Fruit fly (Drosophila melanogaster) whole organism, embryonic: Measurements from ENCODE around the gene MED25.
A peak's percentile ranks its signal among the peaks of the same experiment; 100 is the strongest.

Experiments
- Atf3 ChIP-seq: fragments of 200-800 bp; sonication (Bioruptor generic); optimal IDR thresholded peaks from 3 replicates; lab custom pipeline; 2016; ENCODE audit warnings: missing biosample characterization, missing genetic modification characterization
- B-H1 ChIP-seq: fragments of 200-800 bp; sonication (Bioruptor generic); IDR thresholded peaks from 3 replicates; pipeline ENCODE4 v1.3.6; 2022; ENCODE audit warnings: missing biosample characterization, missing genetic modification characterization
- B-H2 ChIP-seq: fragments of 200-800 bp; sonication (Bioruptor generic); optimal IDR thresholded peaks from 2 replicates; lab custom pipeline; 2018; ENCODE audit warnings: missing biosample characterization, mild to moderate bottlenecking, missing genetic modification characterization
- CG10267 ChIP-seq: fragments of 200-800 bp; sonication (Bioruptor generic); optimal IDR thresholded peaks from 2 replicates; lab custom pipeline; 2018; ENCODE audit warnings: missing biosample characterization, mild to moderate bottlenecking, missing genetic modification characterization, moderate library complexity
- CG10366 ChIP-seq: fragments of 200-800 bp; sonication (Bioruptor generic); IDR thresholded peaks from 2 replicates; pipeline ENCODE4 v1.3.6; 2022; ENCODE audit warnings: missing biosample characterization, missing genetic modification characterization
- CG11093 ChIP-seq: fragments of 200-800 bp; sonication (Bioruptor generic); IDR thresholded peaks from 3 replicates; pipeline ENCODE4 v1.3.6; 2022; ENCODE audit warnings: missing biosample characterization, missing genetic modification characterization
- CG1233 ChIP-seq: fragments of 200-800 bp; sonication (Bioruptor generic); optimal IDR thresholded peaks from 4 replicates; lab custom pipeline; 2018; ENCODE audit warnings: missing biosample characterization, mild to moderate bottlenecking, missing genetic modification characterization
- CG13296 ChIP-seq: fragments of 200-800 bp; sonication (Bioruptor generic); optimal IDR thresholded peaks from 3 replicates; lab custom pipeline; 2018; ENCODE audit warnings: missing biosample characterization, mild to moderate bottlenecking, missing genetic modification characterization
- CG14860 ChIP-seq: fragments of 200-800 bp; sonication (Bioruptor generic); IDR thresholded peaks from 3 replicates; pipeline ENCODE4 v1.3.6; 2022; ENCODE audit warnings: missing biosample characterization, missing genetic modification characterization; ENCODE audit not compliant: partially characterized antibody
- CG16813 ChIP-seq: fragments of 200-800 bp; sonication (Bioruptor generic); IDR thresholded peaks from 3 replicates; pipeline ENCODE4 v1.3.6; 2022; ENCODE audit warnings: missing biosample characterization, missing genetic modification characterization; ENCODE audit not compliant: partially characterized antibody
- CG17802 ChIP-seq: fragments of 200-800 bp; sonication (Bioruptor generic); optimal IDR thresholded peaks from 2 replicates; lab custom pipeline; 2018; ENCODE audit warnings: missing biosample characterization, mild to moderate bottlenecking, missing genetic modification characterization, moderate library complexity
- CG2712 ChIP-seq: fragments of 200-800 bp; optimal IDR thresholded peaks from 3 replicates; lab custom pipeline; 2019; ENCODE audit warnings: missing biosample characterization, mild to moderate bottlenecking, missing genetic modification characterization, moderate library complexity
- CG31388 ChIP-seq: fragments of 200-800 bp; sonication (Bioruptor generic); optimal IDR thresholded peaks from 2 replicates; lab custom pipeline; 2016; ENCODE audit warnings: missing biosample characterization, missing genetic modification characterization
- CG32772 ChIP-seq: fragments of 200-800 bp; sonication (Bioruptor generic); IDR thresholded peaks from 2 replicates; pipeline ENCODE4 v1.3.6; 2022; ENCODE audit warnings: missing biosample characterization, missing genetic modification characterization
- CG3995 ChIP-seq: fragments of 200-800 bp; sonication (Bioruptor generic); optimal IDR thresholded peaks from 3 replicates; lab custom pipeline; 2016; ENCODE audit warnings: missing biosample characterization, missing genetic modification characterization
- CG43689 ChIP-seq: fragments of 200-800 bp; sonication (Bioruptor generic); IDR thresholded peaks from 2 replicates; pipeline ENCODE4 v1.3.6; 2022; ENCODE audit warnings: missing biosample characterization, missing genetic modification characterization
- CG4820 ChIP-seq: fragments of 200-800 bp; sonication (Bioruptor generic); optimal IDR thresholded peaks from 3 replicates; lab custom pipeline; 2016; ENCODE audit warnings: missing biosample characterization, missing genetic modification characterization
- CG7271 ChIP-seq: fragments of 200-800 bp; sonication (Bioruptor generic); optimal IDR thresholded peaks from 2 replicates; lab custom pipeline; 2018; ENCODE audit warnings: missing biosample characterization, mild to moderate bottlenecking, missing genetic modification characterization, moderate library complexity
- CG7839 ChIP-seq: fragments of 200-800 bp; sonication (Bioruptor generic); optimal IDR thresholded peaks from 3 replicates; lab custom pipeline; 2018; ENCODE audit warnings: missing biosample characterization, mild to moderate bottlenecking, missing genetic modification characterization, moderate library complexity
- CG9215 ChIP-seq: fragments of 200-800 bp; sonication (Bioruptor generic); IDR thresholded peaks from 2 replicates; pipeline ENCODE4 v1.3.6; 2022; ENCODE audit warnings: missing biosample characterization, missing genetic modification characterization
- Deaf1 ChIP-seq: fragments of 200-800 bp; optimal IDR thresholded peaks from 3 replicates; lab custom pipeline; 2019; ENCODE audit warnings: missing biosample characterization, mild to moderate bottlenecking, missing genetic modification characterization, moderate library complexity
- Dek ChIP-seq: fragments of 200-800 bp; sonication (Bioruptor generic); optimal IDR thresholded peaks from 3 replicates; lab custom pipeline; 2019; ENCODE audit warnings: missing biosample characterization, mild to moderate bottlenecking, missing genetic modification characterization, moderate library complexity
- Dip2 ChIP-seq: fragments of 200-800 bp; sonication (Bioruptor generic); IDR thresholded peaks from 2 replicates; pipeline ENCODE4 v1.3.6; 2022; ENCODE audit warnings: missing biosample characterization, missing genetic modification characterization
- Dll ChIP-seq: fragments of 200-800 bp; sonication (Bioruptor generic); IDR thresholded peaks from 4 replicates; pipeline ENCODE4 v1.3.6; 2022; ENCODE audit warnings: missing biosample characterization, missing genetic modification characterization; ENCODE audit not compliant: partially characterized antibody
- ERR ChIP-seq: fragments of 200-800 bp; sonication (Bioruptor generic); optimal IDR thresholded peaks from 2 replicates; lab custom pipeline; 2016; ENCODE audit warnings: missing biosample characterization, missing genetic modification characterization
- Eip74EF ChIP-seq, 2 experiments: fragments of 200-800 bp in 1 of 2; fragments of >200 bp in 1 of 2; sonication (Bioruptor generic) in 1 of 2; optimal IDR thresholded peaks; 2 replicates each; lab custom pipeline; 2017 to 2019; ENCODE audit warnings: missing biosample characterization in 2 of 2, missing genetic modification characterization in 2 of 2, mild to moderate bottlenecking in 1 of 2, moderate library complexity in 1 of 2
- HmgD ChIP-seq: fragments of 200-800 bp; sonication (Bioruptor generic); optimal IDR thresholded peaks from 3 replicates; lab custom pipeline; 2016; ENCODE audit warnings: missing biosample characterization, missing genetic modification characterization
- Hmx ChIP-seq: fragments of 200-800 bp; sonication (Bioruptor generic); optimal IDR thresholded peaks from 2 replicates; lab custom pipeline; 2016; ENCODE audit warnings: missing biosample characterization, missing genetic modification characterization
- Jarid2 ChIP-seq: fragments of 200-800 bp; sonication (Bioruptor generic); optimal IDR thresholded peaks from 3 replicates; lab custom pipeline; 2017; ENCODE audit warnings: mild to moderate bottlenecking, missing biosample characterization, missing genetic modification reagents, missing genetic modification characterization
- Mad ChIP-seq: fragments of 200-800 bp; sonication (Bioruptor generic); optimal IDR thresholded peaks from 2 replicates; lab custom pipeline; 2016; ENCODE audit warnings: missing biosample characterization, missing genetic modification characterization
- NC2α ChIP-seq: fragments of 200-800 bp; sonication (Bioruptor generic); optimal IDR thresholded peaks from 2 replicates; lab custom pipeline; 2016; ENCODE audit warnings: missing biosample characterization, missing genetic modification characterization
- Oaz ChIP-seq: fragments of 200-800 bp; sonication (Bioruptor generic); IDR thresholded peaks from 2 replicates; pipeline ENCODE4 v1.3.6; 2022; ENCODE audit warnings: missing biosample characterization, missing genetic modification characterization
- Sox102F ChIP-seq: fragments of 200-800 bp; sonication (Bioruptor generic); optimal IDR thresholded peaks from 2 replicates; lab custom pipeline; 2018; ENCODE audit warnings: missing biosample characterization, mild to moderate bottlenecking, missing genetic modification characterization, moderate library complexity
- Tbp ChIP-seq: fragments of >200 bp; optimal IDR thresholded peaks from 2 replicates; lab custom pipeline; 2018; ENCODE audit warnings: missing biosample characterization, missing genetic modification characterization
- gro ChIP-seq: fragments of 200-800 bp; sonication (Bioruptor generic); optimal IDR thresholded peaks from 2 replicates; lab custom pipeline; 2016; ENCODE audit warnings: missing biosample characterization, missing genetic modification characterization
- gsb-n ChIP-seq: fragments of 200-800 bp; sonication (Bioruptor generic); optimal IDR thresholded peaks from 3 replicates; lab custom pipeline; 2018; ENCODE audit warnings: missing biosample characterization, mild to moderate bottlenecking, missing genetic modification characterization
- ken ChIP-seq: fragments of 200-800 bp; sonication (Bioruptor generic); IDR thresholded peaks from 3 replicates; pipeline ENCODE4 v1.3.6; 2022; ENCODE audit warnings: missing biosample characterization, missing genetic modification characterization
- mirr ChIP-seq: fragments of 200-800 bp; sonication (Bioruptor generic); optimal IDR thresholded peaks from 3 replicates; lab custom pipeline; 2018; ENCODE audit warnings: missing biosample characterization, mild to moderate bottlenecking, missing genetic modification characterization
- oc ChIP-seq: fragments of 200-800 bp; sonication (Bioruptor generic); optimal IDR thresholded peaks from 2 replicates; lab custom pipeline; 2018; ENCODE audit warnings: missing biosample characterization, mild to moderate bottlenecking, missing genetic modification characterization, moderate library complexity
- pan ChIP-seq, 4 experiments: fragments of >200 bp in 3 of 4; fragments of 200-800 bp in 1 of 4; sonication (Bioruptor generic) in 1 of 4; optimal IDR thresholded peaks in 3 of 4; IDR thresholded peaks in 1 of 4; 2 replicates each; pipeline versions ENCODE4 v1.3.6 to Lab custom; 2017 to 2022; ENCODE audit warnings: missing biosample characterization in 2 of 4, missing genetic modification characterization in 2 of 4, mixed read lengths in 1 of 4
- sima ChIP-seq: fragments of 200-800 bp; sonication (Bioruptor generic); optimal IDR thresholded peaks from 2 replicates; lab custom pipeline; 2016; ENCODE audit warnings: missing biosample characterization, missing genetic modification characterization
- slou ChIP-seq: fragments of 200-800 bp; sonication (Bioruptor generic); optimal IDR thresholded peaks from 3 replicates; lab custom pipeline; 2016; ENCODE audit warnings: missing biosample characterization, missing genetic modification characterization
- sr ChIP-seq: fragments of 200-800 bp; sonication (Bioruptor generic); IDR thresholded peaks from 3 replicates; pipeline ENCODE4 v1.3.6; 2022; ENCODE audit warnings: missing biosample characterization, missing genetic modification characterization
- sug ChIP-seq: fragments of 200-800 bp; optimal IDR thresholded peaks from 2 replicates; lab custom pipeline; 2019; ENCODE audit warnings: missing biosample characterization, mild to moderate bottlenecking, missing genetic modification characterization, moderate library complexity
- tin ChIP-seq: fragments of 200-800 bp; sonication (Bioruptor generic); optimal IDR thresholded peaks from 3 replicates; lab custom pipeline; 2016; ENCODE audit warnings: missing biosample characterization, missing genetic modification characterization
- tll ChIP-seq, 2 experiments: fragments of 200-800 bp in 1 of 2; fragments of >200 bp in 1 of 2; sonication (Bioruptor generic) in 1 of 2; optimal IDR thresholded peaks; 2 replicates each; lab custom pipeline; 2017 to 2019; ENCODE audit warnings: missing biosample characterization in 2 of 2, missing genetic modification characterization in 2 of 2, mild to moderate bottlenecking in 1 of 2, moderate library complexity in 1 of 2
- ttk ChIP-seq: fragments of 200-800 bp; sonication (Bioruptor generic); IDR thresholded peaks from 2 replicates; pipeline ENCODE4 v2.1.2; 2022; ENCODE audit warnings: missing biosample characterization, missing genetic modification characterization
- twi ChIP-seq: fragments of 200-800 bp; optimal IDR thresholded peaks from 2 replicates; lab custom pipeline; 2019; ENCODE audit warnings: missing biosample characterization, mild to moderate bottlenecking, missing genetic modification characterization, moderate library complexity

The MED25 gene

DNA sequence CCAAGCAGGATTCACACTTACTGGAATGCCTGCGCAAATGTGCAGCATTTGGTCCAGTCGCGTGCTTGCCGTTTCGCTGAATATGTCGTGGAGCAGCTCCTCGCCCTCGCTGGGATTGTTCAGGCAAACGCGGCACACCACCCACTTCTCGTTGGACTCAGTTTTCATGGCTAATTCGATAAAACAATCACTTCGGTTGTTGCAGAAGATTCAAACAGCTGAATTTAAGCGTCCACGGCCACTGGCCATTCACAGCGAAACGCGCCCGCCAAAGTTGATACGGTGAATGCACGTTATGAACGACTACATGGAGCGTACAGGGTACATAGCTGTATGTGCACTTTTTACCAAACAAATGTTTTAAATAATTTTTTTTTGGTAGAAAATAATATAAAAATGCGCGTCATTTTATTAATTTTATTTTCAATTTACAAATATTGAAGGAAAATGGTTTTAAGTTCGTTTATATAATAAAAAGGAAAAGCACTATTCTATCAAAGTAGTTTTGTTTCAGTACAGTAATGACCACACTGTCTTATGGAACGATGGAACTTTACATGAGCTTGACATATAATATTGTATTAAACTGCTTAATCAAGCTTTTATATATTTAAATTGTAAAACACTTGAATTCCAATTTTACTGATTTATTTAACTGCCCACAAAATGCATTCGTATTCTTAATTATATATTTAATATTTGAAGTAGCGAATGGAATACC, 22.5 kb downstream of the MED25 start, which contains the start of gene trem (continued):
- peak; percentile 64 for TF ChIP-seq Sox102F (GFP tag; lab: Kevin White, UChicago)
- TF ChIP-seq ken (GFP tag; lab: Robert Waterston, UW), result peak; percentile 62; the same call in 2 of the 3 replicates
- peak; percentile 60 for TF ChIP-seq slou (GFP tag; lab: Kevin White, UChicago)
- TF ChIP-seq oc (tag; lab: Kevin White, UChicago), result no peak
- no peak for TF ChIP-seq Atf3 (GFP tag; lab: Kevin White, UChicago)
- TF ChIP-seq tin, result peak; percentile 76
- TF ChIP-seq B-H2, result peak; percentile 49
- TF ChIP-seq CG32772 (GFP tag; lab: Robert Waterston, UW), result peak; percentile 67; the same call in 1 of the 2 replicates
- TF ChIP-seq CG31388 (GFP tag; lab: Kevin White, UChicago), result no peak
- peak; percentile 64 for TF ChIP-seq CG4820 (GFP tag; lab: Kevin White, UChicago)
- TF ChIP-seq CG11093 (GFP tag; lab: Robert Waterston, UW), result peak; percentile 55; the same call in 1 of the 3 replicates
- TF ChIP-seq ERR (GFP tag; lab: Kevin White, UChicago), result no peak
- no peak for TF ChIP-seq Eip74EF (GFP tag; optimal IDR thresholded peaks at IDR 0.05; lab: Kevin White, UChicago)
- peak; percentile 41 for TF ChIP-seq CG17802
- TF ChIP-seq ttk (GFP tag; lab: Robert Waterston, UW), result peak; percentile 50; the same call in 1 of the 2 replicates
- TF ChIP-seq CG10267 (tag; lab: Kevin White, UChicago), result peak; percentile 48
- peak; percentile 81 for TF ChIP-seq CG2712 (tag; lab: Kevin White, UChicago)
- no peak for TF ChIP-seq Oaz (GFP tag; lab: Robert Waterston, UW)
- peak; percentile 67 for TF ChIP-seq twi
- TF ChIP-seq CG3995 (GFP tag; lab: Kevin White, UChicago), result peak; percentile 31
- TF ChIP-seq CG13296 (GFP tag; lab: Kevin White, UChicago), result peak; percentile 41
- TF ChIP-seq CG7271 (tag; lab: Kevin White, UChicago), result no peak
- no peak for TF ChIP-seq mirr (GFP tag; lab: Kevin White, UChicago)
- peak; percentile 82 for TF ChIP-seq sug (tag; lab: Kevin White, UChicago)
- no peak for TF ChIP-seq CG16813 (GFP tag; lab: Robert Waterston, UW)
- TF ChIP-seq CG7839 (tag; lab: Kevin White, UChicago), result peak; percentile 81
- peak; percentile 83 for TF ChIP-seq CG9215 (GFP tag; lab: Robert Waterston, UW)
- TF ChIP-seq Dip2 (GFP tag; lab: Robert Waterston, UW), result no peak
- peak in 1 of 2 experiments; percentile 0 for TF ChIP-seq tll (GFP tag; optimal IDR thresholded peaks at IDR 0.05; lab: Kevin White, UChicago)
- no peak for TF ChIP-seq sima (GFP tag; lab: Kevin White, UChicago)
- 0 out of 4 replicates have a peak, but pooled peaks have one; percentile 2 for TF ChIP-seq Dll (GFP tag; lab: Robert Waterston, UW)
- no peak for TF ChIP-seq gsb-n (tag; lab: Kevin White, UChicago)
- TF ChIP-seq CG43689, result no peak
- TF ChIP-seq sr (GFP tag; lab: Robert Waterston, UW), result no peak
- TF ChIP-seq Mad (GFP tag; lab: Kevin White, UChicago), result peak; percentile 3
- no peak; the same call in 2 of the 3 replicates for TF ChIP-seq B-H1 (GFP tag; lab: Robert Waterston, UW)
- TF ChIP-seq gro, result no peak
- peak; percentile 27 for TF ChIP-seq Hmx
- no peak for TF ChIP-seq NC2α (GFP tag; lab: Kevin White, UChicago)
- no peak for TF ChIP-seq Tbp (GFP tag; lab: Kevin White, UChicago)
- TF ChIP-seq pan (optimal IDR thresholded peaks at IDR 0.05; lab: Kevin White, UChicago), result no peak
- peak in 1 of 2 experiments; percentile 69 for TF ChIP-seq pan (GFP tag; optimal IDR thresholded peaks at IDR 0.05 in 1 of 2, IDR thresholded peaks at IDR 0.05 in 1 of 2)
- TF ChIP-seq CG14860 (GFP tag; lab: Robert Waterston, UW), result no peak
- TF ChIP-seq HmgD (GFP tag; lab: Kevin White, UChicago), result no peak
- no peak for TF ChIP-seq Deaf1 (tag; lab: Kevin White, UChicago)
- TF ChIP-seq Dek (tag; lab: Kevin White, UChicago), result peak; percentile 75
- no peak for TF ChIP-seq Jarid2 (GFP tag; lab: Kevin White, UChicago)
- TF ChIP-seq CG10366 (GFP tag; lab: Robert Waterston, UW), result peak; percentile 63
- TF ChIP-seq CG1233, result peak; percentile 83
